Worm (Caenorhabditis elegans): Measurements from ENCODE around the gene kvs-3.

DNA sequence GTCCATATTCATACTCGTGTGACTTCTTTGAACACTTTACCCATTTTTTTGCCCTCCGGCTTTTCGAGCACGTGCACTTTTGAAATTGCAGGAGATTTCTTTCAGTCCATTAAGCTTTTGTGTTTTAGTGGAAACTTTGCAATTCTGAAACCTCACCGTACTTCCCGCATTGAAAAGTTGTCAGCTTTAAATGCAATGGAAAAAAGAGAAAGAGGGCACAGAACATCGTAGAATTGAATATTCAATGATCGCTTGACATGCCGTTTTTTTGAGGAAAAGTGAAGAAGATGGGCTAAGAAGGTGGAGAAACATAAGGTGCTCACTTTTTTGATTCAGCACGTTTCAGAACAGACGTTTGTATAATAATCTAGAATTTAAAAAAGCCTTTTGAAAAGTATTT lies 3.7 kb upstream of the kvs-3 start:
- TF ChIP-seq unc-62 (GFP tag; optimal IDR thresholded peaks at IDR 0.05), result no peak
- TF ChIP-seq elt-3 (tag; optimal IDR thresholded peaks at IDR 0.05), result no peak
- TF ChIP-seq blmp-1 (tag; optimal IDR thresholded peaks at IDR 0.05), result no peak
- no peak for TF ChIP-seq nhr-12 (tag; optimal IDR thresholded peaks at IDR 0.05)
- TF ChIP-seq pha-4 (tag; optimal IDR thresholded peaks at IDR 0.05), result no peak
- no peak for TF ChIP-seq snpc-4 (tag; optimal IDR thresholded peaks at IDR 0.05)
- TF ChIP-seq ces-1 (GFP tag; optimal IDR thresholded peaks at IDR 0.05), result no peak
- no peak for TF ChIP-seq nhr-76 (tag; optimal IDR thresholded peaks at IDR 0.05)
